Worm (Caenorhabditis elegans) whole organism, L4/young adult: ENCODE results near the gene fbxa-141.
"Not testable (repeated sequence)": the region's sequence is repeated elsewhere in the genome, so short reads cannot be mapped to it uniquely, and the experiment has no call there.

Source experiments
- W03F9.2 ChIP-seq: fragments of 150-350 bp; optimal IDR thresholded peaks from 2 replicates; lab custom pipeline; 2014; ENCODE audit warnings: missing biosample characterization, missing genetic modification characterization
- dao-5 ChIP-seq: sonication (generic microtip); optimal IDR thresholded peaks from 2 replicates; lab custom pipeline; 2016; ENCODE audit warnings: missing genotype, missing genetic modification characterization, moderate library complexity, missing compliant biosample characterization
- him-1 ChIP-seq: sonication (generic microtip); optimal IDR thresholded peaks from 2 replicates; lab custom pipeline; 2016; ENCODE audit warnings: missing genotype, missing genetic modification reagents, missing genetic modification characterization, missing compliant biosample characterization

fbxa-141 gene

DNA sequence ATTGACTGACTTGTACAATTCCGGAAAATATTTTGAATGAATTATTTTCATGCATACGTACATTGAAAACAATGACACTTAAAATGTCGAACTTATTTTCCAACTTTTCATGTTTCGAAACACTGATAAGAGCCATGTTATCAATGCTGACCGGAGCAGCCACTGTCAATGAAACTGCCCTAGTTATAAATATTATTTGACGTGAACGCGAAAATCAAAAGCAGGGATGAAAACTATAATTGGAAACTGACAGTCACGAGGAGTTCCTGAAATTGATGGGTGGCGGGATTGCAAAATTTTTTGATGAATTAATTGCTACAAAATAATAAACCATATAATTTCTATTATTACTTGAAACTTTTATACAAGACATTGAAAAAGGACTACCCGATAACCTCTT, 26.8 kb upstream of the fbxa-141 start:
- TF ChIP-seq him-1 (tag; lab: Kevin White, UChicago) (no peak), dao-5 (no peak), W03F9.2 (tag; lab: Kevin White, UChicago) (no peak)

DNA sequence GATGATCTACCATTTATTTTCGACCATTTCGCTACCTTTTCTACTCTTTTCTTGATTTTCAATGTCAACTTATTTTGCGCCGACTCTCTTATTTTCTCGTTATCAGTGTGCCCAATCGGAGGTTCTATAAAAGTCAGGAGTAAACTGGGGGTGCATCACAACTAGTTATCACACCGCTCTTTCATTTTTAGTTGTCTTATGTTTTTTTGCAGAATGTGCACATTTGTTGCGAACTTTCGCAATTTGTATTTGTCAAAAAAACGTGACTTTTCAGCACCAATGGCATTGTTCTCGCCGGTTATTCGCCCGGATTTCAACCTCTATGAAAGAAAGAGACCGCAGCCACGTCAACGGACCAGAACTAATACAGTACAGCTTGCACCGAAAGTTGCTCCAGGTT, 24.9 kb upstream of the fbxa-141 start:
- TF ChIP-seq dao-5 (no peak), him-1 (tag; lab: Kevin White, UChicago) (no peak), W03F9.2 (tag; lab: Kevin White, UChicago) (no peak)

DNA sequence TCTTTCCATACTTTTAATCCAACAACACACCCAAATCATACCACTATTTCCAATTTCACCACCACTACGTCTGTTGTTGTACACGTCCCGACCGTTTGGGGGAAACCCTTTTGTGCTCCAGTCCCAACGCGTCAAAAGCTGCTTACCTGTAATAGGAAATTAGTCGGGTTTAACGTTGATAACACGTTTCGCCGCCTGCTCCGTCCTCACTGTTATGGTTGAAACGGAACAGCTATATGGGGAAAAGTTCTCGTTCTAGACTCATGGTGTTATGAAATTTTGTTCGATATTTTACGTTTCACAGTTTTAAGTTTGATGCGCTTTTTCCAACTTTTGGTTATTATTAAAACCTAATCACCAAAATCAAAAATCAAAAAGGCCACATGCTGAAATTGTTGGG, 23.2 kb upstream of the fbxa-141 start:
- TF ChIP-seq him-1 (tag; lab: Kevin White, UChicago) (no peak), dao-5 (no peak), W03F9.2 (tag; lab: Kevin White, UChicago) (no peak)

DNA sequence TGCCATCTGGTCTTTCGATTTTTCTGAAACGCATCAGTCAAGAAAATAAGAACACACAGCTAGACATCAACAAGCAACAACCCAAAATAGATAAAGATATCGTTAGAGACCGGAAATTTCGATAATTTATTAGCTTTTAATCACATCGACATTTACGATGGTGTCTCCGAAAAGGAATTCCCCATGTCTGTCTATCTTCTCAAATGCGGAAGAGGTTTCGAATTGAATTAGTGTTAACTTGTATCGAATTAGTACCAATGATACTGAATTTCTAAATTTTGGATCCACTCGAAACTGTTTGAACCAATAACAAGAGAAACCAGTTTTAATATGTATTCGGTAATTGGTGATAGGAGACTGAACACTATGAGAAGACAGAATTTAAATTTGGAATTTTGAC, 21.9 kb upstream of the fbxa-141 start:
- no peak for TF ChIP-seq dao-5
- TF ChIP-seq W03F9.2 (tag; lab: Kevin White, UChicago): no peak
- no peak for TF ChIP-seq him-1 (tag; lab: Kevin White, UChicago)

DNA sequence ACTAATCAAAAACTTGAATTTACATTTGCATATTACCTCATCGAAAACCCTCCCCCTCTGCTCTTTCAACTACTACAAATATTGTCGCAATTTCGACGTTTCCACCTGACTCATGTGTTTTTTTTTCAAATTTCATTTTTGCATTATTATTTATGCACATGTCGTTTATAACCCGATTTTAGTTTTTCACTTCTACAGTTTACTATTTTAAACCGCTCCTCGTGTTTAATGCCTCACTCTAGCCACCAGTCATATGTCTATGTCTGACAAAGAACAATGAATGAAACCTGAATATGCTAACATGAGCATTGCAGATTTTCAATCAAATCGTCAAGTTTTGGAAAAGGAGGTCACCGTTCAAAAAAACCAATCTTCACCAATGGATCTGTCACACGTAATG, 21.4 kb upstream of the fbxa-141 start, which contains the start of gene T24C2.5:
TSS of gene T24C2.5 (plus strand) at position 301 of the 400 bp plus-strand sequence.
- TF ChIP-seq dao-5 (no peak), W03F9.2 (tag; lab: Kevin White, UChicago) (no peak), him-1 (tag; lab: Kevin White, UChicago) (no peak)

DNA sequence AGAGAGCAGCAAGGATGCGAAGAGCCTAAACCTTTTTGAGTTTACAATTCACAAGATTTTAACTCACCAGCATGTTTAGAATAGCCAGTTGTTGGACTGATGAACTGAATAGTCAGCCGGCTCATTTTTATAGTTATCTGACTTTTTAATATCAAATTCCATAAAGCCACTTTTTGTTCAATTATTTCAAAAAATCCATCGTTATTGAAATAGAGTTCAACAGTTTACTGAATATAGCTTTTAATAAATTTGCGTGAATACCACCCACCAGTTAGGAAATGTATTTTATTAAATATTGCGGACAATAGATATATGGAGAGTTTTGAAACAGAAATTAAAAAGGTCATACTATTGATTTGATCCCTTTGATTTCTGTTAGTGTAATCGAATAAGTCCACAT, 17.4 kb upstream of the fbxa-141 start, which contains the start of gene nspc-20:
TSS of gene nspc-20 (minus strand) at position 101 of the 400 bp plus-strand sequence.
- TF ChIP-seq W03F9.2 (tag; lab: Kevin White, UChicago): no peak
- no peak for TF ChIP-seq dao-5
- no peak for TF ChIP-seq him-1 (tag; lab: Kevin White, UChicago)

DNA sequence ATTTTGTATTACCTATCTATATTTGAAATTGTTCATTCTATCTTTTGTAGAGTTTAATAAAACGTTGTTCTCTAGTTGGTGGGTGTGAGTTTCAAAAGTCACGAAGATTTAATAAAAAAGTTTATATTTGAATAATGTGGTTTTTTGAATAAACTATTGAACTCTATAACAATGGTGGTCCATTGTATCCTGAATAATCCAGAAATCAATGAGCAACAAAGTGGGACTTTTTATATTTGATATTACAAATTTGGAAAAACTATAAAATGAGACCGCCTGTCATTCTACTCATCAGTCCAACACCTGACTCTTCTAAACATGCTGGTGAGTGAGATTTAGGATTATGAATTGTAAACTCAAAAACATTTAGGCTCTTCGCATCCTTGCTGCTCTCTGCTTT, 15.7 kb upstream of the fbxa-141 start, which contains the start of gene nspc-19:
TSS of gene nspc-19 (plus strand) at position 301 of the 400 bp plus-strand sequence.
- TF ChIP-seq W03F9.2 (tag; lab: Kevin White, UChicago); dao-5; him-1 (tag; lab: Kevin White, UChicago): not testable (repeated sequence)

DNA sequence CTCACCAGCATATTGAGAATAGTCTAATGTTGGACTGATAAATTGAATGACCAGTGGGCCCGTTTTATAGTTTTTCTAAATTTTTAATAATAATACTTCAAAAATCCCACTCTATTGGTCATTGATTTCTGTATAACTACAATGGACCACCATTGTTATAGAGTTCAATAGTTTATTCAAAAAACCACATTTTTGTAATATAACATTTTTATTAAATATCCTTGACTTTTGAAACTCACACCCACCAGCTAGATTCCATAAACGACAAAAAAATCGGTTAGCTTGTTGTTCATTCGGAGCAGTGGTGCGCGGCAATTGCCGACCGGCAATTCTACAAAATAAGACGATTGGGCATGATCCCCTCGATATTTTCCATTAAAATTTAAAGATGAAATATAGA, 14.8 kb upstream of the fbxa-141 start, which contains the start of gene nspc-18:
TSS of gene nspc-18 (minus strand) at position 101 of the 400 bp plus-strand sequence.
- TF ChIP-seq W03F9.2 (tag; lab: Kevin White, UChicago) (no peak), dao-5 (no peak), him-1 (tag; lab: Kevin White, UChicago) (no peak)

DNA sequence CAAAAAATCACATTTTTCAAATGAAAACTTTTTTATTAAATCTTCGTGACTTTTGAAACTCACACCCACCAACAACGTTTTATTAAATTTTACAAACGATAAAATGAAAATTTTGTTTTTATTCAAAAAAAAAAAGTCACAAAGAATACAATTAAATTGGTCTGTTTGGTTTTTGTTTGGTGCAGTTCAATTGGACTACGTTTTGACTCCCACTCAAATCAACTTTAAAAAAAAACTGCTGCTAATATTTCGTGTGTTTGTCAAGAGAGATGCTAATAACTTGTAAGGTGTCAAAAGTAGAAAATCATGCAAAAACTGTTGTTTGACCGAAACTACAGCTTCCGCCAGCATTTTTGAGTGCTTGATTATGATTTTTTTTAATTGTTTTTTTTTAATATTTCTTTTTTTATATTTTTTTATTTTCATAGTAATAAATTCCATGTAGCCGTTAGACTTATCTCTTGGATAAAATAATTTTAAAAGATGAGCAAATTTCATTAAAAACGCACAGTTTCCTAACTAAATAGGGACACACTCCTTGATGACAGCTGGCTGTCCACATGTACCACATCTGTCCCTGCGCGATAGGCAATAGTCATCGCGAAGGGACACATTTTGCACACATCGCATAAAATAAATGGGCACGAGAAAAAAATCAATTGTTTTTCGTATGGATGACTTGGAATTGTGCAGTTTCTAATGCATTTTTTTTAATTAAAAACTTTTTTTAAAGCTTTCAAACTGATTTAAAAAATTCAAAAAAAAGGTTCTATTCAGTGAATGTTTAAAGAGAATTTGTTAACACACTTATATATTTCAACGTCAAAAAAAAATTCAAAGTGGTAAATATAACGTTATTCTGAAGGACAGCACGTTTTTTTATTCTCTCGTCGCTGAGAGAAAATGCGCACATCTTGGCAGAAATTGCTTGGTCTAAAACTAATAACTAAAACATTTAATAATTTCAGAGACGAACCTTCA, 12.9 kb upstream of the fbxa-141 start:
- TF ChIP-seq W03F9.2 (tag; lab: Kevin White, UChicago) (peak; percentile 98), dao-5 (peak; percentile 87), him-1 (tag; lab: Kevin White, UChicago) (peak; percentile 99)

DNA sequence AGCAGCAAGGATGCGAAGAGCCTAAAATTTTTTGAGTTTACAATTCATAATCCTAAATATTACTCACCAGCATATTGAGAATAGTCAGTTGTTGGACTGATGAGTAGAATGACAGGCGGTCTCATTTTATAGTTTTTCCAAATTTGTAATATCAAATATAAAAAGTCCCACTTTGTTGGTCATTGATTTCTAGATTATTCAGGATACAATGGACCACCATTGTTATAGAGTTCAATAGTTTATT, 12.3 kb upstream of the fbxa-141 start, which contains the start of gene nspc-17:
TSS of gene nspc-17 (minus strand) at position 101 of the 244 bp plus-strand sequence.
- TF ChIP-seq him-1 (tag; lab: Kevin White, UChicago); W03F9.2 (tag; lab: Kevin White, UChicago); dao-5: not testable (repeated sequence)

DNA sequence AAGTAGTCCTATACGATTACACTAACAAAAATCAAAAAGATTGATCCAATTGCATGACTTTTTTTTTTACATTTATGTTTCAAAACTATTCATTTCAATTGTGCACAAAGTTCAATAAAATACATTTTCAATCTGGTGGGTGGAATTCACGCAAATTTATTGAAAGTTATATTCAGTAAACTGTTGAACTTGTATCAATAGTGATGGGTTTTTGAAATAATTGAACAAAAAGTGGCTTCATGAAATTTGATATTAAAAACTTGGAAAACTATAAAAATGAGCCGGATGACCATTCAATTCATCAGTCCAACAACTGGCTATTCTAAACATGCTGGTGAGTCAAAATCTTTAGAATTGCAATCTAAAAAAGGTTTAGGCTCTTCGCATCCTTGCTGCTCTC, 10.6 kb upstream of the fbxa-141 start, which contains the start of gene nspc-16:
TSS of gene nspc-16 (plus strand) at position 301 of the 400 bp plus-strand sequence.
- no peak for TF ChIP-seq him-1 (tag; lab: Kevin White, UChicago)
- TF ChIP-seq W03F9.2 (tag; lab: Kevin White, UChicago): no peak
- TF ChIP-seq dao-5: no peak

DNA sequence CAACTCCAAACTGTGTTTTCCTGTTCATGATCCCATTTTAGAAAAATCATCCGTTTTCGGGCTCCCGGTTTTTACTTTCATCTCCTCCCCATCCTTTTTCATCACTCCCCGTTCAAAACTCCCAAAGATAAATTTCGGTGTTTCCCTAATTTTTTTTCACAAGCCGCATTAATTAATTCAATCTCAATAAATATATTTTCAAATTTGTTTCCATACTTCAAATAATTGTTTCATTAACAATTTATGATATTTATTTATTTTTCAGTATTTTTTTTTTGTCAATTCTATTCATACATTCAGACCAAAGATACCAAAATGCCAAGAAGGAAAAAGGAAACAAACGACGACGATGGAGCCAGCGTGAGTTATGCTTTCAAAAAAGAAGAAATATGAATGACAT, 7.7 kb upstream of the fbxa-141 start, which contains the start of gene D1025.1:
TSS of gene D1025.1 (plus strand) at position 301 of the 400 bp plus-strand sequence.
- TF ChIP-seq him-1 (tag; lab: Kevin White, UChicago): no peak
- no peak for TF ChIP-seq W03F9.2 (tag; lab: Kevin White, UChicago)
- no peak for TF ChIP-seq dao-5

DNA sequence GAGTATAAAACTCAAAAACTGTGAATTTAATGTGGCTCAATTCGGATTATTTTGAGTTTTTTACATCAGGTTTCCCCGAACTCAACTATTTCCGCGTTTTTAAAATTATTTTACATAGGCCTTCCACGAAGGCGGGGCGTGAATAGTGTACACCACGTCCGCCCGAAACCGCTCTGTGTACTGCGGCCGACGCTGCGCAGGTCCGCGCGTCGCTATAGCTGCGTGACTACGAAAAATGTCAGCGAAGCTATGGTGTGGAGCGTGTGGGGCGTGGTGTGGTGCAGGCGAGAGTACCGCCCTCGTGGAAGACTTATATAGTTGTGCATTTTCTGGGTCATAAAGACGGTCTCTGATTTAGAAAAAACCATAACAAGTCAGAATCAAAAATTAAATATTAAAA, 5.1 kb upstream of the fbxa-141 start:
- TF ChIP-seq him-1 (tag; lab: Kevin White, UChicago): no peak

DNA sequence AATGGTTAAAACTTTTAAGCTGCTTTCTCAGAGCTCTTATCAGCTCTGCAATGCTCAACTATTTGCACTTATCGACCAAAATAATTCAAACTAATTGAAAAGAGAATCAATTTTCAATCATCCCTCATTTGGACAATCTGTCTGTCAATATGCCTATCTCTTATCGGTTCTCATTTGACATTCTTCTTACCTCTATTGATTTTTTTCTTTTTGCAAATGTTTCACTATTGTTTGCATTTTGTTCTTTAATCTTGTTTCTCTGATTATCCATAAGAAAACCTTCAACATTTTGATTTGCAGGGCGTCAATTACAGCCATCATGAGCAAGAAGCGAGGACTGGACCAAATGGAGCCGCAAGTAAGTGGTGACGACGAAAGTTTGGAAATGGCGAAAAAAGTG, 3.8 kb upstream of the fbxa-141 start, which contains the start of gene D1025.10:
TSS of gene D1025.10 (plus strand) at position 301 of the 400 bp plus-strand sequence.
- no peak for TF ChIP-seq him-1 (tag; lab: Kevin White, UChicago)
- no peak for TF ChIP-seq W03F9.2 (tag; lab: Kevin White, UChicago)
- no peak for TF ChIP-seq dao-5
